Worm (Caenorhabditis elegans) whole organism, L1 larva: ENCODE data around the gene nhr-256.

ENCODE experiments used
- aha-1 ChIP-seq: fragments of 150-350 bp; optimal IDR thresholded peaks from 2 replicates; lab custom pipeline; 2014; ENCODE audit warnings: missing biosample characterization, missing genetic modification characterization
- ceh-82 ChIP-seq, 3 experiments: fragments of 150-350 bp in 1 of 3; sonication (generic microtip) in 2 of 3; optimal IDR thresholded peaks; 2 replicates each; lab custom pipeline; 2014 to 2017; ENCODE audit warnings: missing biosample characterization in 3 of 3, missing genetic modification characterization in 3 of 3
- efl-1 ChIP-seq, 4 experiments: fragments of 150-350 bp; optimal IDR thresholded peaks in 3 of 4; peaks in 1 of 4; 1 replicate in 1 of 4; 2 replicates in 3 of 4; lab custom pipeline; 2014; ENCODE audit warnings: missing biosample characterization in 2 of 4, missing genetic modification characterization in 2 of 4, missing genetic modification reagents in 2 of 4
- egl-27 ChIP-seq, 2 experiments: fragments of 150-350 bp in 1 of 2; sonication (generic microtip); optimal IDR thresholded peaks; 3 replicates each; lab custom pipeline; 2017 to 2018; ENCODE audit warnings: missing biosample characterization in 2 of 2, missing genetic modification characterization in 2 of 2, missing genetic modification reagents in 2 of 2
- elt-2 ChIP-seq: sonication (generic microtip); optimal IDR thresholded peaks from 2 replicates; lab custom pipeline; 2016; ENCODE audit warnings: missing genetic modification characterization, mild to moderate bottlenecking, inconsistent platforms, missing compliant biosample characterization, missing genetic modification reagents
- lin-13 ChIP-seq: fragments of 150-350 bp; optimal IDR thresholded peaks from 2 replicates; lab custom pipeline; 2014; ENCODE audit warnings: missing biosample characterization, missing genetic modification reagents, missing genetic modification characterization
- lin-15B ChIP-seq: fragments of 150-350 bp; sonication (generic microtip); optimal IDR thresholded peaks from 3 replicates; lab custom pipeline; 2014; ENCODE audit warnings: missing biosample characterization, missing genetic modification characterization
- lin-39 ChIP-seq: fragments of 150-350 bp; optimal IDR thresholded peaks from 2 replicates; lab custom pipeline; 2014; ENCODE audit warnings: missing biosample characterization, missing genetic modification reagents, missing genetic modification characterization
- nhr-71 ChIP-seq: sonication (generic microtip); optimal IDR thresholded peaks from 2 replicates; lab custom pipeline; 2016; ENCODE audit warnings: mild to moderate bottlenecking, missing genetic modification characterization, moderate library complexity, missing compliant biosample characterization
- rnt-1 ChIP-seq: sonication (generic microtip); optimal IDR thresholded peaks from 2 replicates; lab custom pipeline; 2016; ENCODE audit warnings: mild to moderate bottlenecking, missing genetic modification characterization, moderate library complexity, missing compliant biosample characterization

- TF ChIP-seq ceh-82 (tag; optimal IDR thresholded peaks at IDR 0.05; lab: Kevin White, UChicago) (no peak), lin-13 (GFP tag; lab: Kevin White, UChicago) (no peak), aha-1 (tag; lab: Kevin White, UChicago) (no peak), egl-27 (tag; optimal IDR thresholded peaks at IDR 0.05; lab: Kevin White, UChicago) (no peak), lin-39 (no peak), elt-2 (tag; lab: Kevin White, UChicago) (no peak), lin-15B (no peak), nhr-71 (tag; lab: Kevin White, UChicago) (no peak), rnt-1 (tag; lab: Kevin White, UChicago) (no peak), efl-1 (optimal IDR thresholded peaks at IDR 0.05; lab: Kevin White, UChicago) (no peak), efl-1 (GFP tag; optimal IDR thresholded peaks at IDR 0.05 in 1 of 2; lab: Kevin White, UChicago) (no peak)
Measured at ce11 chrV:1701584-1702101, 41.9 kb upstream of the nhr-256 start, which contains the start of gene srw-90.
